Worm (Caenorhabditis elegans): ENCODE data around the gene T26E4.3.

DNA sequence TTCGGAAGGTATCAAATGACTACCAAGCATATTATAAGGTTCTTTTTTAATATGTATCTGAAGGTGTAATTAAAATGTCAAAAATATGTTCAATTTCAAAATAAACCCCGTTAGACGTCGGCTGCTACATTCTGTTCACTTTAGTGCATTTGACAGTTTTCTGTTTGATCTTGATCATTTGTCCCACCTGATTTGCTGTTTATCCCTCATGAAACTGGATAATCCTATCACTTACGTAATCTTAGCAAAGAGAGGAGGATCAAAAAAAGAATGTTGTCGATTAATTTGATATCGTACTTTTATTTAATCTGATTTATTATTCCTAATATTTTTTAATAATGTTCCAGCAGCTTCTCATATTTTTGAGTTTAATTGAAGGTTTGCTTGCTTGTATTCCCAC is 27.9 kb downstream of the T26E4.3 start, which contains the start of gene F54B8.1:
- TF ChIP-seq skn-1 (tag; optimal IDR thresholded peaks at IDR 0.05): no peak
- TF ChIP-seq nhr-25 (tag; optimal IDR thresholded peaks at IDR 0.05; ENCODE audit: borderline replicate concordance, insufficient read depth): no peak
- TF ChIP-seq dpl-1 (GFP tag; optimal IDR thresholded peaks at IDR 0.05): no peak
- TF ChIP-seq nhr-237 (tag; optimal IDR thresholded peaks at IDR 0.05): no peak
- TF ChIP-seq pha-4 (GFP tag; IDR thresholded peaks at IDR 0.05): no peak
- TF ChIP-seq pha-4 (tag; optimal IDR thresholded peaks at IDR 0.05): no peak
- TF ChIP-seq lim-7 (GFP tag; IDR thresholded peaks at IDR 0.05): no peak
- no peak for TF ChIP-seq ceh-32 (tag; optimal IDR thresholded peaks at IDR 0.05; ENCODE audit: poor library complexity)
- TF ChIP-seq gei-8 (GFP tag; optimal IDR thresholded peaks at IDR 0.05): no peak
- no peak for TF ChIP-seq ceh-28 (tag; optimal IDR thresholded peaks at IDR 0.05)
